Fruit fly (Drosophila melanogaster) whole organism, prepupa: Measurements from ENCODE around the gene mtDNA-helicase.

Experiments
- CG3032 ChIP-seq: fragments of 200-800 bp; optimal IDR thresholded peaks from 2 replicates; lab custom pipeline; 2019; ENCODE audit warnings: missing biosample characterization, mild to moderate bottlenecking, missing genetic modification characterization, moderate library complexity
- CG6163 ChIP-seq: fragments of 200-800 bp; sonication (Bioruptor generic); IDR thresholded peaks from 3 replicates; pipeline ENCODE4 v1.3.6; 2022; ENCODE audit warnings: missing biosample characterization, missing genetic modification characterization
- CG8632 ChIP-seq: fragments of 200-800 bp; sonication (Bioruptor generic); optimal IDR thresholded peaks from 3 replicates; lab custom pipeline; 2016; ENCODE audit warnings: missing biosample characterization, missing genetic modification characterization
- Hr39 ChIP-seq: fragments of 200-800 bp; sonication (Bioruptor generic); optimal IDR thresholded peaks from 2 replicates; lab custom pipeline; 2016; ENCODE audit warnings: missing biosample characterization, missing genetic modification characterization
- Hr4 ChIP-seq: fragments of 200-800 bp; sonication (Bioruptor generic); optimal IDR thresholded peaks from 3 replicates; lab custom pipeline; 2016; ENCODE audit warnings: missing biosample characterization, missing genetic modification characterization
- fkh ChIP-seq: fragments of 200-800 bp; sonication (Bioruptor generic); optimal IDR thresholded peaks from 3 replicates; lab custom pipeline; 2017; ENCODE audit warnings: missing biosample characterization, mild to moderate bottlenecking, missing genetic modification characterization, moderate library complexity

DNA sequence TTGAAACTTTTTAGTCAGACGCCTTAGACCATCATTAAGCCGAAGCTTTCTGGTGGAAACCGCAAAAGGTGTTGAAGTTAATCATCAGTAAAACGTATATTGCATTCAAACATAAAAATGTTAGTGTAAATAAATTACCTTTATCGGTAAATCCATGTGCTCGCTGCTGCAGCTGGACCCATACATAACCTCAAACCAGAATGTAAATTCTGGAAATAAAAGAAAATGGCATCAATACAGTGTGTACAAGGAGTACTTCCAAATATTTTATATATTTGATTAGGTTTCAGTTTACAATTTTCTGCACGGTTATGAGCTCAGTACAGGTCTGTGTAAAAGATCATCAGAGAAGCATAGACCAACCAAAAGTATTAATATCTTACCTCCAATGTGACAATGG lies 947 bp upstream of the mtDNA-helicase start:
- TF ChIP-seq Hr4, result no peak
- no peak for TF ChIP-seq CG6163 (GFP tag; lab: Robert Waterston, UW)
- TF ChIP-seq CG3032 (tag; lab: Kevin White, UChicago), result no peak
- no peak for TF ChIP-seq CG8632
- TF ChIP-seq Hr39 (GFP tag; lab: Kevin White, UChicago), result no peak
- TF ChIP-seq fkh, result no peak
